Worm (Caenorhabditis elegans) whole organism, L1 larva: Measurements from ENCODE around the gene col-121.

Source experiments
- C04F5.9 ChIP-seq: sonication (generic microtip); optimal IDR thresholded peaks from 2 replicates; lab custom pipeline; 2016; ENCODE audit warnings: missing genetic modification characterization, missing compliant biosample characterization
- ceh-88 ChIP-seq: fragments of 200-800 bp; sonication (Bioruptor generic); IDR thresholded peaks from 2 replicates; pipeline ENCODE4 v1.3.6; 2022; ENCODE audit warnings: missing genetic modification characterization, missing compliant biosample characterization
- ceh-90 ChIP-seq: sonication (generic microtip); optimal IDR thresholded peaks from 2 replicates; lab custom pipeline; 2016; ENCODE audit warnings: missing genetic modification characterization, missing compliant biosample characterization
- efl-1 ChIP-seq, 4 experiments: fragments of 150-350 bp; optimal IDR thresholded peaks in 3 of 4; peaks in 1 of 4; 1 replicate in 1 of 4; 2 replicates in 3 of 4; lab custom pipeline; 2014; ENCODE audit warnings: missing biosample characterization in 2 of 4, missing genetic modification characterization in 2 of 4, missing genetic modification reagents in 2 of 4
- elt-2 ChIP-seq: sonication (generic microtip); optimal IDR thresholded peaks from 2 replicates; lab custom pipeline; 2016; ENCODE audit warnings: missing genetic modification characterization, mild to moderate bottlenecking, inconsistent platforms, missing compliant biosample characterization, missing genetic modification reagents
- fkh-4 ChIP-seq: sonication (generic microtip); optimal IDR thresholded peaks from 2 replicates; lab custom pipeline; 2016; ENCODE audit warnings: missing compliant biosample characterization, missing genetic modification characterization, borderline replicate concordance
- lin-14 ChIP-seq: fragments of 200-800 bp; sonication (Bioruptor generic); optimal IDR thresholded peaks from 2 replicates; lab custom pipeline; 2018; ENCODE audit warnings: mild to moderate bottlenecking, missing genetic modification characterization, moderate library complexity, missing compliant biosample characterization
- mab-9 ChIP-seq: fragments of 200-800 bp; sonication (Bioruptor generic); IDR thresholded peaks from 2 replicates; pipeline ENCODE4 v1.3.6; 2022; ENCODE audit warnings: missing genetic modification reagents, missing genetic modification characterization, missing compliant biosample characterization
- nhr-20 ChIP-seq: sonication (generic microtip); optimal IDR thresholded peaks from 2 replicates; lab custom pipeline; 2016; ENCODE audit warnings: mild to moderate bottlenecking, missing genetic modification characterization, missing compliant biosample characterization
- nhr-28 ChIP-seq: fragments of 150-350 bp; optimal IDR thresholded peaks from 2 replicates; lab custom pipeline; 2014; ENCODE audit warnings: missing biosample characterization, missing genetic modification characterization
- nhr-77 ChIP-seq: fragments of 150-350 bp; optimal IDR thresholded peaks from 2 replicates; lab custom pipeline; 2014; ENCODE audit warnings: missing biosample characterization, missing genetic modification characterization
- nhr-85 ChIP-seq: sonication (generic microtip); peaks from one replicate; lab custom pipeline; 2016; ENCODE audit warnings: missing genetic modification characterization, inconsistent platforms, missing compliant biosample characterization
- skn-1 ChIP-seq: fragments of 150-350 bp; optimal IDR thresholded peaks from 2 replicates; lab custom pipeline; 2014; ENCODE audit warnings: missing biosample characterization, missing genetic modification characterization
- unc-130 ChIP-seq: fragments of 150-350 bp; optimal IDR thresholded peaks from 2 replicates; lab custom pipeline; 2017; ENCODE audit warnings: missing biosample characterization, missing genetic modification characterization, inconsistent platforms
- ztf-11 ChIP-seq, 2 experiments: sonication (generic microtip); optimal IDR thresholded peaks; 2 replicates each; lab custom pipeline; 2016 to 2017; ENCODE audit warnings: missing genetic modification characterization in 2 of 2, missing biosample characterization in 1 of 2, missing compliant biosample characterization in 1 of 2
- ztf-4 ChIP-seq: fragments of 150-350 bp; optimal IDR thresholded peaks from 2 replicates; lab custom pipeline; 2014; ENCODE audit warnings: missing biosample characterization, missing genetic modification characterization

Gene col-121

ce11 chrIV:9353728-9354127 is 42.3 kb downstream of the col-121 start:
- no peak for TF ChIP-seq ztf-11 (tag; optimal IDR thresholded peaks at IDR 0.05; lab: Kevin White, UChicago)
- no peak for TF ChIP-seq ceh-90 (tag; lab: Kevin White, UChicago)
- TF ChIP-seq nhr-20, result no peak
- no peak for TF ChIP-seq nhr-85
- no peak for TF ChIP-seq mab-9 (GFP tag; lab: Robert Waterston, UW)
- no peak for TF ChIP-seq ztf-4 (tag; lab: Kevin White, UChicago)
- TF ChIP-seq fkh-4 (tag; lab: Kevin White, UChicago), result no peak
- no peak for TF ChIP-seq nhr-77 (tag; lab: Kevin White, UChicago)
- TF ChIP-seq C04F5.9 (tag; lab: Kevin White, UChicago), result no peak
- TF ChIP-seq ceh-88 (GFP tag; lab: Robert Waterston, UW), result no peak
- TF ChIP-seq unc-130 (tag; lab: Kevin White, UChicago), result no peak
- no peak for TF ChIP-seq nhr-28
- no peak for TF ChIP-seq efl-1 (optimal IDR thresholded peaks at IDR 0.05; lab: Kevin White, UChicago)
- no peak for TF ChIP-seq efl-1 (GFP tag; optimal IDR thresholded peaks at IDR 0.05 in 1 of 2; lab: Kevin White, UChicago)
- no peak for TF ChIP-seq elt-2 (tag; lab: Kevin White, UChicago)
- no peak for TF ChIP-seq lin-14
- no peak for TF ChIP-seq skn-1 (tag; lab: Kevin White, UChicago)
